Fruit fly (Drosophila melanogaster) whole organism, embryonic: ENCODE results near the gene Gycbeta100B.
A peak's percentile ranks its signal among the peaks of the same experiment; 100 is the strongest.

Experiments
- Bdp1 ChIP-seq: fragments of 200-800 bp; sonication (Bioruptor generic); optimal IDR thresholded peaks from 3 replicates; lab custom pipeline; 2016; ENCODE audit warnings: missing biosample characterization, missing genetic modification characterization
- CG10267 ChIP-seq: fragments of 200-800 bp; sonication (Bioruptor generic); optimal IDR thresholded peaks from 2 replicates; lab custom pipeline; 2018; ENCODE audit warnings: missing biosample characterization, mild to moderate bottlenecking, missing genetic modification characterization, moderate library complexity
- CG11560 ChIP-seq: fragments of 200-800 bp; sonication (Bioruptor generic); IDR thresholded peaks from 3 replicates; pipeline ENCODE4 v1.3.6; 2022; ENCODE audit warnings: missing biosample characterization, missing genetic modification characterization
- CG12299 ChIP-seq: fragments of 200-800 bp; sonication (Bioruptor generic); optimal IDR thresholded peaks from 2 replicates; lab custom pipeline; 2018; ENCODE audit warnings: missing biosample characterization, mild to moderate bottlenecking, missing genetic modification characterization
- CG14710 ChIP-seq: fragments of 200-800 bp; sonication (Bioruptor generic); optimal IDR thresholded peaks from 3 replicates; lab custom pipeline; 2019; ENCODE audit warnings: missing biosample characterization, mild to moderate bottlenecking, missing genetic modification characterization, moderate library complexity
- CG16813 ChIP-seq: fragments of 200-800 bp; sonication (Bioruptor generic); IDR thresholded peaks from 3 replicates; pipeline ENCODE4 v1.3.6; 2022; ENCODE audit warnings: missing biosample characterization, missing genetic modification characterization; ENCODE audit not compliant: partially characterized antibody
- CG17612 ChIP-seq: fragments of 200-800 bp; sonication (Bioruptor generic); IDR thresholded peaks from 2 replicates; pipeline ENCODE4 v1.3.6; 2022; ENCODE audit warnings: missing biosample characterization, missing genetic modification characterization
- CG2116 ChIP-seq: fragments of 200-800 bp; sonication (Bioruptor generic); optimal IDR thresholded peaks from 3 replicates; lab custom pipeline; 2018; ENCODE audit warnings: missing biosample characterization, mild to moderate bottlenecking, missing genetic modification characterization
- CG3281 ChIP-seq: fragments of 200-800 bp; sonication (Bioruptor generic); optimal IDR thresholded peaks from 3 replicates; lab custom pipeline; 2017; ENCODE audit warnings: missing biosample characterization, mild to moderate bottlenecking, missing genetic modification characterization
- CG3407 ChIP-seq: fragments of 200-800 bp; sonication (Bioruptor generic); optimal IDR thresholded peaks from 2 replicates; lab custom pipeline; 2018; ENCODE audit warnings: missing biosample characterization, mild to moderate bottlenecking, missing genetic modification characterization
- CG3847 ChIP-seq: fragments of 200-800 bp; sonication (Bioruptor generic); IDR thresholded peaks from 2 replicates; pipeline ENCODE4 v1.3.6; 2022; ENCODE audit warnings: missing biosample characterization, missing genetic modification characterization
- CG4617 ChIP-seq: fragments of 200-800 bp; sonication (Bioruptor generic); optimal IDR thresholded peaks from 3 replicates; lab custom pipeline; 2016; ENCODE audit warnings: missing biosample characterization, missing genetic modification characterization, borderline replicate concordance
- CG6272 ChIP-seq: fragments of 200-800 bp; sonication (Bioruptor generic); IDR thresholded peaks from 2 replicates; pipeline ENCODE4 v1.3.6; 2022; ENCODE audit warnings: missing biosample characterization, missing genetic modification characterization
- CG7357 ChIP-seq: fragments of 200-800 bp; sonication (Bioruptor generic); IDR thresholded peaks from 3 replicates; pipeline ENCODE4 v1.3.6; 2022; ENCODE audit warnings: missing biosample characterization, missing genetic modification characterization
- CG8290 ChIP-seq, 3 experiments: fragments of 200-800 bp; sonication (Bioruptor generic); optimal IDR thresholded peaks; 2 replicates each; lab custom pipeline; 2016 to 2019; ENCODE audit warnings: missing biosample characterization in 3 of 3, missing genetic modification characterization in 3 of 3, mild to moderate bottlenecking in 2 of 3, moderate library complexity in 1 of 3
- CG8765 ChIP-seq: fragments of 200-800 bp; sonication (Bioruptor generic); IDR thresholded peaks from 2 replicates; pipeline ENCODE4 v1.3.6; 2022; ENCODE audit warnings: missing biosample characterization, missing genetic modification characterization
- CTCF ChIP-seq: fragments of 200-800 bp; sonication (Bioruptor generic); optimal IDR thresholded peaks from 2 replicates; lab custom pipeline; 2017; ENCODE audit warnings: missing biosample characterization, mild to moderate bottlenecking, missing genetic modification characterization, moderate library complexity
- CoRest ChIP-seq: fragments of 200-800 bp; sonication (Bioruptor generic); optimal IDR thresholded peaks from 3 replicates; lab custom pipeline; 2018; ENCODE audit warnings: missing biosample characterization, mild to moderate bottlenecking, missing genetic modification characterization, moderate library complexity
- CrebB ChIP-seq: fragments of 200-800 bp; sonication (Bioruptor generic); optimal IDR thresholded peaks from 3 replicates; lab custom pipeline; 2018; ENCODE audit warnings: missing biosample characterization, mild to moderate bottlenecking, missing genetic modification characterization
- Ets65A ChIP-seq: fragments of 200-800 bp; sonication (Bioruptor generic); peaks from one replicate; lab custom pipeline; 2016; ENCODE audit warnings: missing biosample characterization, missing genetic modification characterization
- HHEX ChIP-seq: fragments of 200-800 bp; sonication (Bioruptor generic); optimal IDR thresholded peaks from 3 replicates; lab custom pipeline; 2017; ENCODE audit warnings: missing biosample characterization, mild to moderate bottlenecking, missing genetic modification characterization, missing genetic modification reagents
- HmgD ChIP-seq: fragments of 200-800 bp; sonication (Bioruptor generic); optimal IDR thresholded peaks from 3 replicates; lab custom pipeline; 2016; ENCODE audit warnings: missing biosample characterization, missing genetic modification characterization
- HmgZ ChIP-seq: fragments of 200-800 bp; sonication (Bioruptor generic); optimal IDR thresholded peaks from 2 replicates; lab custom pipeline; 2018; ENCODE audit warnings: missing biosample characterization, mild to moderate bottlenecking, missing genetic modification characterization
- Jarid2 ChIP-seq: fragments of 200-800 bp; sonication (Bioruptor generic); optimal IDR thresholded peaks from 3 replicates; lab custom pipeline; 2017; ENCODE audit warnings: mild to moderate bottlenecking, missing biosample characterization, missing genetic modification reagents, missing genetic modification characterization
- Kr ChIP-seq: fragments of 200-800 bp; sonication (Bioruptor generic); optimal IDR thresholded peaks from 2 replicates; lab custom pipeline; 2017; ENCODE audit warnings: missing biosample characterization, mild to moderate bottlenecking, missing genetic modification characterization
- Lhr ChIP-seq: fragments of 200-800 bp; sonication (Bioruptor generic); optimal IDR thresholded peaks from 3 replicates; lab custom pipeline; 2017; ENCODE audit warnings: mild to moderate bottlenecking, missing biosample characterization, missing genetic modification reagents, missing genetic modification characterization
- NFAT ChIP-seq: fragments of 200-800 bp; sonication (Bioruptor generic); IDR thresholded peaks from 2 replicates; pipeline ENCODE4 v1.3.6; 2022; ENCODE audit warnings: missing biosample characterization, missing genetic modification characterization
- NfI ChIP-seq: fragments of 200-800 bp; sonication (Bioruptor generic); optimal IDR thresholded peaks from 3 replicates; lab custom pipeline; 2018; ENCODE audit warnings: missing biosample characterization, mild to moderate bottlenecking, missing genetic modification characterization, moderate library complexity
- YL-1 ChIP-seq: fragments of 200-800 bp; sonication (Bioruptor generic); optimal IDR thresholded peaks from 3 replicates; lab custom pipeline; 2017; ENCODE audit warnings: missing biosample characterization, mild to moderate bottlenecking, missing genetic modification characterization
- bcd ChIP-seq: fragments of 200-800 bp; sonication (Bioruptor generic); optimal IDR thresholded peaks from 2 replicates; lab custom pipeline; 2017; ENCODE audit warnings: missing biosample characterization, mild to moderate bottlenecking, missing genetic modification characterization
- cwo ChIP-seq: fragments of 200-800 bp; sonication (Bioruptor generic); optimal IDR thresholded peaks from 3 replicates; lab custom pipeline; 2017; ENCODE audit warnings: missing biosample characterization, missing genetic modification characterization, mild to moderate bottlenecking, moderate library complexity, missing genetic modification reagents
- dm ChIP-seq: fragments of 200-800 bp; sonication (Bioruptor generic); optimal IDR thresholded peaks from 3 replicates; lab custom pipeline; 2016; ENCODE audit warnings: missing biosample characterization, missing genetic modification characterization
- dysf ChIP-seq: fragments of 200-800 bp; sonication (Bioruptor generic); IDR thresholded peaks from 3 replicates; pipeline ENCODE4 v1.3.6; 2022; ENCODE audit warnings: missing biosample characterization, missing genetic modification characterization
- exex ChIP-seq: fragments of 200-800 bp; sonication (Bioruptor generic); optimal IDR thresholded peaks from 4 replicates; lab custom pipeline; 2018; ENCODE audit warnings: missing biosample characterization, mild to moderate bottlenecking, missing genetic modification characterization, moderate library complexity
- fd102C ChIP-seq: fragments of 200-800 bp; sonication (Bioruptor generic); optimal IDR thresholded peaks from 2 replicates; lab custom pipeline; 2018; ENCODE audit warnings: missing biosample characterization, mild to moderate bottlenecking, missing genetic modification characterization, moderate library complexity
- gsb ChIP-seq: fragments of 200-800 bp; sonication (Bioruptor generic); IDR thresholded peaks from 2 replicates; pipeline ENCODE4 v1.3.6; 2022; ENCODE audit warnings: missing biosample characterization, missing genetic modification characterization
- insv ChIP-seq, 2 experiments: fragments of 200-800 bp; sonication (Bioruptor generic); optimal IDR thresholded peaks; 3 replicates each; lab custom pipeline; 2016 to 2018; ENCODE audit warnings: missing biosample characterization in 2 of 2, missing genetic modification characterization in 2 of 2
- odd ChIP-seq: fragments of 200-800 bp; sonication (Bioruptor generic); optimal IDR thresholded peaks from 2 replicates; lab custom pipeline; 2017; ENCODE audit warnings: missing biosample characterization, mild to moderate bottlenecking, missing genetic modification characterization
- onecut ChIP-seq: fragments of 200-800 bp; sonication (Bioruptor generic); IDR thresholded peaks from 2 replicates; pipeline ENCODE4 v1.3.6; 2022; ENCODE audit warnings: missing biosample characterization, missing genetic modification characterization
- pb ChIP-seq: fragments of 200-800 bp; sonication (Bioruptor generic); optimal IDR thresholded peaks from 3 replicates; lab custom pipeline; 2016; ENCODE audit warnings: missing biosample characterization, missing genetic modification characterization
- pros ChIP-seq: fragments of 200-800 bp; sonication (Bioruptor generic); optimal IDR thresholded peaks from 3 replicates; lab custom pipeline; 2019; ENCODE audit warnings: missing biosample characterization, mild to moderate bottlenecking, missing genetic modification characterization, moderate library complexity
- repo ChIP-seq: fragments of 200-800 bp; sonication (Bioruptor generic); optimal IDR thresholded peaks from 2 replicates; lab custom pipeline; 2016; ENCODE audit warnings: missing biosample characterization, missing genetic modification characterization
- scrt ChIP-seq: fragments of 200-800 bp; sonication (Bioruptor generic); optimal IDR thresholded peaks from 2 replicates; lab custom pipeline; 2018; ENCODE audit warnings: missing biosample characterization, mild to moderate bottlenecking, missing genetic modification characterization, moderate library complexity
- sd ChIP-seq: fragments of 200-800 bp; sonication (Bioruptor generic); optimal IDR thresholded peaks from 3 replicates; lab custom pipeline; 2018; ENCODE audit warnings: missing biosample characterization, mild to moderate bottlenecking, missing genetic modification characterization, moderate library complexity
- stwl ChIP-seq: fragments of 200-800 bp; sonication (Bioruptor generic); optimal IDR thresholded peaks from 3 replicates; lab custom pipeline; 2018; ENCODE audit warnings: missing biosample characterization, mild to moderate bottlenecking, missing genetic modification characterization, moderate library complexity
- tin ChIP-seq: fragments of 200-800 bp; sonication (Bioruptor generic); optimal IDR thresholded peaks from 3 replicates; lab custom pipeline; 2016; ENCODE audit warnings: missing biosample characterization, missing genetic modification characterization
- unpg ChIP-seq: fragments of 200-800 bp; sonication (Bioruptor generic); optimal IDR thresholded peaks from 3 replicates; lab custom pipeline; 2018; ENCODE audit warnings: missing biosample characterization, mild to moderate bottlenecking, missing genetic modification characterization, moderate library complexity
- vvl ChIP-seq: fragments of 200-800 bp; sonication (Bioruptor generic); IDR thresholded peaks from 2 replicates; pipeline ENCODE4 v1.3.6; 2022; ENCODE audit warnings: missing biosample characterization, missing genetic modification characterization

Gene Gycbeta100B

DNA sequence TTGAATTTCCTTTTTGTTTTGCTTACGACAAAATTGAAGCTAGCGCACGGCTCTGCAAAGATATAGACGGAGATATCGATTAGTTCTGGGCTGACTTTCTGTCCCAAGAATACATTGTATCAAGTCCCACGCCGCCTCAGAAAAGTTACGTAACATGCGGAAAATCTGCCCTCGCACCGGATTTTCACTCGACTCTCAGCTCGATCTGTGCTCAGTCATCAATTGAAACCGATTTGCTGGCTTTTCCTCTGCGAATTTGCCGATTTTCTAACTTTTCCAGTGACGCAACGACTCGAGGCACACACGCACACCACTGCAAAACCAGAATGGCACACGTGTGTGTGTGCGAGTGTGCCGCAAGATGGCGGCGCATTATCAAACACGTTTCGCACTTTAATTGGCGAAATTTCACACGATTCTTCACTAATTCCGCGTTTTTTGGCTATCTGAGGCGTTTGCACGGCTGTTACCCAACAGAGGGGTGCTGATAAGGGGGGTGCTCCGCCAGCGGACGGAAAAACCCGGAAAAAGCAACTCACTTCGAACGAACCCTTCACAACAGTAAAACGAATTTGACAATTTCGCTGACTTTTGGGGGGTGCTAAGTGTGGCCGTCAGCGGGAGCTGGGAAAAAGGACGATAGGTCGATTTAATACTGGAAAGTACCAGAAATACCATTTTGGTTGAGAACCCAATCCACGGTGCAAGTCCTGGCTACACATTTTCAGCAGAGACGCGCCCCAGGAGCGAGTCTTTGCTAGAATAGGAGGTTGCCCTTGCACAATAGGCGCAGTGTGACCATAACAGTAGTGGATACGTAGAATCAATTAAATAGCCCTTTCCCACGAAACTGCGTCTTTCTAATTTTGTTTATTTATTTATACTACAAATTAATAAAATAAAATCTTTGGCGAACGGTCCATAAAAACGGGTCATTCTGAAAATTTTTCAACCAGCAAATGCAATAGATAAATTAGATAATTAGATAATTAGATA is 85.1 kb downstream of the Gycbeta100B start, which contains the start of gene ATPsynC (continued):
- TF ChIP-seq NfI (GFP tag; lab: Kevin White, UChicago), result peak; percentile 17
- peak; percentile 51 for TF ChIP-seq CG2116 (GFP tag; lab: Kevin White, UChicago)
- TF ChIP-seq vvl (GFP tag; lab: Robert Waterston, UW), result no peak
- TF ChIP-seq CoRest (tag; lab: Kevin White, UChicago), result peak; percentile 25
- TF ChIP-seq CG3407 (GFP tag; lab: Kevin White, UChicago), result no peak
- peak; percentile 2 for TF ChIP-seq unpg
- TF ChIP-seq HHEX (GFP tag; lab: Kevin White, UChicago), result peak; percentile 20
- peak; percentile 40 for TF ChIP-seq onecut
- TF ChIP-seq insv (GFP tag; optimal IDR thresholded peaks at IDR 0.05; lab: Kevin White, UChicago), result peak in 1 of 2 experiments; percentile 66
- TF ChIP-seq YL-1 (GFP tag; lab: Kevin White, UChicago), result peak; percentile 91
- TF ChIP-seq repo, result peak; percentile 33
- no peak for TF ChIP-seq CG11560
- peak; percentile 67 for TF ChIP-seq CG10267 (tag; lab: Kevin White, UChicago)
- no peak for TF ChIP-seq NFAT
- no peak for TF ChIP-seq gsb
- peak; percentile 99 for TF ChIP-seq CG7357 (GFP tag; lab: Robert Waterston, UW)
- TF ChIP-seq tin (GFP tag; lab: Kevin White, UChicago), result peak; percentile 31
- peak; percentile 7 for TF ChIP-seq exex (tag; lab: Kevin White, UChicago)
- TF ChIP-seq Lhr (GFP tag; lab: Kevin White, UChicago), result peak; percentile 99
- peak; percentile 57 for TF ChIP-seq CG3281 (GFP tag; lab: Kevin White, UChicago)
- TF ChIP-seq CG8290 (GFP tag; optimal IDR thresholded peaks at IDR 0.05; lab: Kevin White, UChicago), result peak; percentile 9
- TF ChIP-seq CG8290 (tag; optimal IDR thresholded peaks at IDR 0.05; lab: Kevin White, UChicago), result peak in 1 of 2 experiments; percentile 93
- peak; percentile 91 for TF ChIP-seq HmgZ (tag; lab: Kevin White, UChicago)
- TF ChIP-seq Jarid2, result peak; percentile 78
- TF ChIP-seq CTCF (GFP tag; lab: Kevin White, UChicago), result peak; percentile 71
- peak; percentile 35 for TF ChIP-seq CG12299 (tag; lab: Kevin White, UChicago)
- peak; percentile 59 for TF ChIP-seq odd (GFP tag; lab: Kevin White, UChicago)
- TF ChIP-seq pros (GFP tag; lab: Kevin White, UChicago), result peak; percentile 8
- TF ChIP-seq scrt (GFP tag; lab: Kevin White, UChicago), result peak; percentile 24
- TF ChIP-seq HmgD (GFP tag; lab: Kevin White, UChicago), result peak; percentile 83
- TF ChIP-seq CG3847 (GFP tag; lab: Robert Waterston, UW), result no peak
- no peak for TF ChIP-seq CG16813 (GFP tag; lab: Robert Waterston, UW)
- peak; percentile 69 for TF ChIP-seq Ets65A (GFP tag; lab: Kevin White, UChicago)
- TF ChIP-seq cwo (GFP tag; lab: Kevin White, UChicago), result peak; percentile 73
- peak; percentile 34; the same call in 1 of the 2 replicates for TF ChIP-seq CG6272 (GFP tag; lab: Robert Waterston, UW)
- peak; percentile 24 for TF ChIP-seq Bdp1 (GFP tag; lab: Kevin White, UChicago)
- peak; percentile 7 for TF ChIP-seq fd102C (GFP tag; lab: Kevin White, UChicago)
- peak; percentile 30 for TF ChIP-seq CG4617 (GFP tag; lab: Kevin White, UChicago)
- peak; percentile 47 for TF ChIP-seq bcd (GFP tag; lab: Kevin White, UChicago)
- TF ChIP-seq CG8765, result no peak
- TF ChIP-seq dysf (GFP tag; lab: Robert Waterston, UW), result no peak
- TF ChIP-seq CG14710, result peak; percentile 79
- TF ChIP-seq Kr (GFP tag; lab: Kevin White, UChicago), result no peak
- TF ChIP-seq pb, result peak; percentile 51
- peak; percentile 48 for TF ChIP-seq CrebB
- no peak for TF ChIP-seq CG17612 (GFP tag; lab: Robert Waterston, UW)
- TF ChIP-seq stwl (tag; lab: Kevin White, UChicago), result peak; percentile 56
- peak; percentile 37 for TF ChIP-seq sd (tag; lab: Kevin White, UChicago)
- peak; percentile 39 for TF ChIP-seq dm
